Fruit fly (Drosophila melanogaster) Kc167 (cell line): Measurements from ENCODE around the gene CG15210.

Source experiments
- Myc ChIP-seq: fragments of >200 bp; optimal IDR thresholded peaks from 2 replicates; lab custom pipeline; 2017; ENCODE audit warnings: missing external identifiers
- h ChIP-seq: fragments of >200 bp; optimal IDR thresholded peaks from 3 replicates; lab custom pipeline; 2018; ENCODE audit warnings: missing external identifiers
- insv ChIP-seq: fragments of >200 bp; optimal IDR thresholded peaks from 3 replicates; lab custom pipeline; 2018; ENCODE audit warnings: missing external identifiers
- psq ChIP-seq: fragments of >200 bp; optimal IDR thresholded peaks from 2 replicates; lab custom pipeline; 2017; ENCODE audit warnings: missing external identifiers
- ttk ChIP-seq: sonication (Bioruptor generic); optimal IDR thresholded peaks from 2 replicates; lab custom pipeline; 2017; ENCODE audit warnings: missing external identifiers

DNA sequence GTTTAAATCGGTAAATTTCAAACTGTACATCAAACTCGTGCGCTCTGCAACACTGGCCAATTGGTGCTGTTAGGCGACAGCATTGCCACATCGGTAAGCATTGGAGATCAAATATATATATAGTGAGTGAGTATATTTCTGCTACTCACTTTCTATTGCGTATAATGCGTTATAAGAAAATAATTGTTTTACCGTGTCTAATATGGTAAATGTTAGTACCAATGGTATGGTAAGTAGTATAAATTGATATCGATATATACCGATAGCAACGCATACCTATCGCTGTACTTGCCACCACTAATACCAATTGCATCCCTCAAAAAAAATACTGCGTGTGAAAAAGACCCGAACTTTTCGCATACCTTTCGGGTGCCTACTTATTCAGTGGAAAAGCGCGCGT, 18.3 kb downstream of the CG15210 start, which contains the start of the genes sofe and CG2186:
- TF ChIP-seq psq (lab: Kevin White, UChicago), result no peak
- TF ChIP-seq ttk (lab: Kevin White, UChicago), result no peak
- TF ChIP-seq Myc (lab: Kevin White, UChicago), result no peak
- no peak for TF ChIP-seq insv (lab: Kevin White, UChicago)
- no peak for TF ChIP-seq h
